Worm (Caenorhabditis elegans): ENCODE data around the gene F56C4.1.

DNA sequence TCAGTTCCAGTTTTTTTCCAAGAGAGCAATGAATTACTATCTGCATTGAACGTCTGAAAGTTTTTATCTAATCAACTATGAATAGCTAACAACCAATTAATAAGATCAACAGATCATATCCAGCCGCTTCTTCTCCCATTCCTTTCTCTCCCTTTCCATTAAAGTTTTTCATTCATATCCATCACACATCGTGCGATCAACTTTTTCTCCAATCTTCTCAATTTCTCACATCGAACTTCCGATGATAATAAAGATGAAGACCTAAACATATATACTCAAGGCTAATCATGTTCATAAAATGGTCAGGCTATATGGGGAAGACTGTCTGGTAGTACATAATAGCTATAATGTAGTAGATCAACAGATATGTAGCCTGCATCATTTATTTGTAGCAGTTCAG lies 24.5 kb upstream of the F56C4.1 start:
- TF ChIP-seq R02D3.7 (tag; optimal IDR thresholded peaks at IDR 0.05), result no peak
- TF ChIP-seq ama-1 (optimal IDR thresholded peaks at IDR 0.05), result no peak
- no peak for TF ChIP-seq nhr-77 (tag; optimal IDR thresholded peaks at IDR 0.05)
- TF ChIP-seq elt-3 (tag; optimal IDR thresholded peaks at IDR 0.05), result no peak
- no peak for TF ChIP-seq nhr-76 (tag; optimal IDR thresholded peaks at IDR 0.05)
- TF ChIP-seq fkh-10 (GFP tag; optimal IDR thresholded peaks at IDR 0.05), result no peak
